Worm (Caenorhabditis elegans): Measurements from ENCODE around the gene ZC455.1.

DNA sequence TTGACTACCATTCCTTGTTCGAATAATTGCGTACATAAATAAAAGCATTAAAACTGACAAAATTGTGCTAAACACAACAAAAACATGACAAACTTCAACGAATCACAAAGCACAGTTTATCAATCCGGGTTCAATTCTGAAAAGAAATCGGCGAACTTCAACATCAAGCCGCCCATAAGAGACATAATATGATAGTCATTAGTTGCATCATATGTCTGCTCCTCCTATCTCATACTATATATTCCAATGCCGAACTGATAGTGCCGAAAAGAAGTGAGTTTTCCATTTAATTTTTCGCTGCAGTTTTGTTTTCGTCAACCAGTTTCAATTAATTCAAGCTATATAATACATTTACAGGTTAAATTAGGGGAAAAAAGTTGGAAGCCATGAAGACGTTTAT lies 31.6 kb upstream of the ZC455.1 start, which contains the start of gene hrg-7:
- TF ChIP-seq nfyb-1 (GFP tag; IDR thresholded peaks at IDR 0.05) (no peak), snpc-4 (GFP tag; optimal IDR thresholded peaks at IDR 0.05) (no peak), snpc-4 (tag; optimal IDR thresholded peaks at IDR 0.05) (no peak), ccch-3 (GFP tag; optimal IDR thresholded peaks at IDR 0.05) (no peak), pha-4 (tag; optimal IDR thresholded peaks at IDR 0.05) (no peak), B0035.1 (tag; optimal IDR thresholded peaks at IDR 0.05) (no peak), somi-1 (GFP tag; optimal IDR thresholded peaks at IDR 0.05) (no peak), ama-1 (optimal IDR thresholded peaks at IDR 0.05) (no peak), ama-1 (GFP tag; optimal IDR thresholded peaks at IDR 0.05) (no peak), zfh-2 (GFP tag; conservative IDR thresholded peaks at IDR 0.05) (no peak), madf-10 (tag; optimal IDR thresholded peaks at IDR 0.05) (no peak), hlh-26 (GFP tag; conservative IDR thresholded peaks at IDR 0.05) (no peak), F55B11.4 (tag; optimal IDR thresholded peaks at IDR 0.05; ENCODE audit: borderline replicate concordance, insufficient read depth) (no peak), F23B12.7 (tag; optimal IDR thresholded peaks at IDR 0.05; ENCODE audit: insufficient read depth) (no peak), Y53G8AR.9 (GFP tag; conservative IDR thresholded peaks at IDR 0.05) (no peak)

Data from whole organism, young adult.